Worm (Caenorhabditis elegans) whole organism, young adult: ENCODE data around the gene acs-5.

ENCODE experiments used
- F39B2.1 ChIP-seq: fragments of 200-800 bp; sonication (Bioruptor generic); IDR thresholded peaks from 2 replicates; pipeline ENCODE4 v1.3.6; 2022; ENCODE audit warnings: missing genetic modification reagents, missing genetic modification characterization, missing compliant biosample characterization
- F49E8.2 ChIP-seq: sonication (generic microtip); optimal IDR thresholded peaks from 3 replicates; lab custom pipeline; 2017; ENCODE audit warnings: missing genetic modification characterization, mild to moderate bottlenecking, missing compliant biosample characterization, antibody characterized with exemption, moderate library complexity; ENCODE audit not compliant: insufficient read depth
- aptf-2 ChIP-seq: fragments of 200-800 bp; sonication (Bioruptor generic); conservative IDR thresholded peaks from 2 replicates; pipeline ENCODE4 v1.3.6; 2022; ENCODE audit warnings: missing genetic modification reagents, missing genetic modification characterization, missing compliant biosample characterization
- ets-4 ChIP-seq: fragments of 200-800 bp; sonication (Bioruptor generic); optimal IDR thresholded peaks from 2 replicates; lab custom pipeline; 2018; ENCODE audit warnings: mild to moderate bottlenecking, missing genetic modification characterization, missing compliant biosample characterization
- nhr-179 ChIP-seq: sonication (generic microtip); optimal IDR thresholded peaks from 2 replicates; lab custom pipeline; 2016; ENCODE audit warnings: mild to moderate bottlenecking, missing genetic modification characterization, missing compliant biosample characterization
- sptf-2 ChIP-seq: fragments of 200-800 bp; sonication (Bioruptor generic); optimal IDR thresholded peaks from 2 replicates; lab custom pipeline; 2018; ENCODE audit warnings: mild to moderate bottlenecking, missing genetic modification characterization, missing compliant biosample characterization
- ztf-28 ChIP-seq: fragments of 200-800 bp; sonication (Bioruptor generic); IDR thresholded peaks from 2 replicates; pipeline ENCODE4 v1.3.6; 2022; ENCODE audit warnings: missing genetic modification reagents, missing genetic modification characterization, missing compliant biosample characterization

- no peak for TF ChIP-seq ztf-28 (GFP tag; lab: Robert Waterston, UW)
- no peak for TF ChIP-seq ets-4 (GFP tag; lab: Kevin White, UChicago)
- TF ChIP-seq sptf-2 (GFP tag; lab: Kevin White, UChicago): no peak
- no peak for TF ChIP-seq F39B2.1 (GFP tag; lab: Robert Waterston, UW)
- no peak for TF ChIP-seq aptf-2 (GFP tag; lab: Robert Waterston, UW)
- TF ChIP-seq nhr-179: no peak
- no peak for TF ChIP-seq F49E8.2
Measured at ce11 chrIII:13501599-13501998, 41.7 kb downstream of the acs-5 start, which contains the start of gene T28A8.5.
